Fruit fly (Drosophila melanogaster): ENCODE data around the gene Sr-CIV.
A peak's percentile ranks its signal among the peaks of the same experiment; 100 is the strongest.

Sr-CIV gene

dm6 chr2L:3545033-3545666, 21.3 kb upstream of the Sr-CIV start (continued):
- TF ChIP-seq Deaf1 (tag; optimal IDR thresholded peaks at IDR 0.05) (peak; percentile 45), CG12155 (GFP tag; optimal IDR thresholded peaks at IDR 0.05) (no peak), GATAe (GFP tag; conservative IDR thresholded peaks at IDR 0.05) (peak; percentile 84), ci (GFP tag; IDR thresholded peaks at IDR 0.05) (peak; percentile 39; the same call in 1 of the 3 replicates), Nf-YB (GFP tag; optimal IDR thresholded peaks at IDR 0.05) (peak; percentile 95), pho (GFP tag; optimal IDR thresholded peaks at IDR 0.05) (no peak), D (optimal IDR thresholded peaks at IDR 0.05) (no peak), D (GFP tag; optimal IDR thresholded peaks at IDR 0.05) (no peak), Nf-YA (GFP tag; IDR thresholded peaks at IDR 0.05) (peak; percentile 63; the same call in 1 of the 2 replicates), Ets65A (GFP tag) (no peak), so (GFP tag; IDR thresholded peaks at IDR 0.05) (no peak), Scr (GFP tag; IDR thresholded peaks at IDR 0.05; ENCODE audit: partially characterized antibody) (0 out of 2 replicates have a peak, but pooled peaks have one; percentile 19), CG1024 (GFP tag; IDR thresholded peaks at IDR 0.05) (no peak), usp (GFP tag; optimal IDR thresholded peaks at IDR 0.05) (no peak), CG7987 (GFP tag; optimal IDR thresholded peaks at IDR 0.05) (no peak), Nf-YC (tag; optimal IDR thresholded peaks at IDR 0.05) (peak; percentile 92), HLH54F (GFP tag; optimal IDR thresholded peaks at IDR 0.05) (no peak), CG10321 (GFP tag; IDR thresholded peaks at IDR 0.05) (peak; percentile 50), CG34224 (GFP tag; IDR thresholded peaks at IDR 0.05; ENCODE audit: partially characterized antibody) (peak; percentile 80), CG18619 (GFP tag; optimal IDR thresholded peaks at IDR 0.05) (no peak), Med (GFP tag) (peak; percentile 79), CG13624 (GFP tag; optimal IDR thresholded peaks at IDR 0.05) (no peak), sens-2 (GFP tag; IDR thresholded peaks at IDR 0.05) (0 out of 2 replicates have a peak, but pooled peaks have one; percentile 28), CG4424 (GFP tag; optimal IDR thresholded peaks at IDR 0.05) (no peak), jumu (GFP tag; optimal IDR thresholded peaks at IDR 0.05) (no peak), Dbx (GFP tag; IDR thresholded peaks at IDR 0.05) (peak; percentile 41; the same call in 1 of the 3 replicates), CG32532 (GFP tag; IDR thresholded peaks at IDR 0.05) (peak; percentile 75; the same call in 1 of the 2 replicates), CG13424 (tag; optimal IDR thresholded peaks at IDR 0.05) (no peak), exex (tag; optimal IDR thresholded peaks at IDR 0.05) (peak; percentile 49), Xrp1 (GFP tag; IDR thresholded peaks at IDR 0.05) (peak; percentile 39; the same call in 1 of the 2 replicates), CG6272 (GFP tag; IDR thresholded peaks at IDR 0.05) (no peak), dpn (GFP tag; optimal IDR thresholded peaks at IDR 0.05) (no peak), Ada2b (GFP tag; IDR thresholded peaks at IDR 0.05) (no peak), CG8089 (GFP tag; optimal IDR thresholded peaks at IDR 0.05) (no peak), dmrt99B (tag; optimal IDR thresholded peaks at IDR 0.05) (no peak), Jarid2 (GFP tag; optimal IDR thresholded peaks at IDR 0.05) (peak; percentile 6), CTCF (GFP tag; optimal IDR thresholded peaks at IDR 0.05) (peak; percentile 65), CG8290 (GFP tag; optimal IDR thresholded peaks at IDR 0.05) (no peak), CG8290 (tag; optimal IDR thresholded peaks at IDR 0.05) (no peak), her (GFP tag; optimal IDR thresholded peaks at IDR 0.05) (no peak), tx (GFP tag; optimal IDR thresholded peaks at IDR 0.05) (no peak), bab2 (GFP tag; optimal IDR thresholded peaks at IDR 0.05) (no peak), CG32772 (GFP tag; IDR thresholded peaks at IDR 0.05) (no peak), CG6175 (GFP tag; IDR thresholded peaks at IDR 0.05) (no peak), HLH4C (GFP tag; IDR thresholded peaks at IDR 0.05; ENCODE audit: partially characterized antibody) (peak; percentile 49; the same call in 1 of the 3 replicates), CG11085 (GFP tag; IDR thresholded peaks at IDR 0.05) (no peak), grau (tag; optimal IDR thresholded peaks at IDR 0.05) (no peak), yki (optimal IDR thresholded peaks at IDR 0.05) (peak; percentile 95), zen2 (GFP tag; IDR thresholded peaks at IDR 0.05; ENCODE audit: partially characterized antibody) (peak; percentile 86), chn (GFP tag; optimal IDR thresholded peaks at IDR 0.05) (no peak), caup (GFP tag; optimal IDR thresholded peaks at IDR 0.05; ENCODE audit: severe bottlenecking) (no peak), esg (GFP tag; conservative IDR thresholded peaks at IDR 0.05) (no peak)

Measured in whole organism, embryonic.